Worm (Caenorhabditis elegans) whole organism, L2 larva: ENCODE data around the gene col-185.

Source experiments
- F13H6.1 ChIP-seq: sonication (generic microtip); optimal IDR thresholded peaks from 2 replicates; lab custom pipeline; 2016; ENCODE audit warnings: missing genetic modification characterization, missing compliant biosample characterization
- nhr-11 ChIP-seq: fragments of 150-350 bp; optimal IDR thresholded peaks from 2 replicates; lab custom pipeline; 2014; ENCODE audit warnings: missing biosample characterization, missing genetic modification characterization
- nhr-77 ChIP-seq: fragments of 150-350 bp; optimal IDR thresholded peaks from 2 replicates; lab custom pipeline; 2014; ENCODE audit warnings: missing biosample characterization, missing genetic modification characterization
- skn-1 ChIP-seq: sonication (generic microtip); optimal IDR thresholded peaks from 2 replicates; lab custom pipeline; 2017; ENCODE audit warnings: missing biosample characterization, missing genetic modification characterization
- snpc-4 ChIP-seq: fragments of 150-350 bp; optimal IDR thresholded peaks from 2 replicates; lab custom pipeline; 2014; ENCODE audit warnings: missing biosample characterization, missing genetic modification characterization
- zag-1 ChIP-seq: fragments of 150-350 bp; optimal IDR thresholded peaks from 2 replicates; lab custom pipeline; 2014; ENCODE audit warnings: missing biosample characterization, missing genetic modification characterization

ce11 chrX:13556066-13556465, 45.2 kb upstream of the col-185 start, which contains the start of gene glb-20:
- TF ChIP-seq nhr-11: no peak
- no peak for TF ChIP-seq skn-1 (tag; lab: Kevin White, UChicago)
- TF ChIP-seq F13H6.1 (tag; lab: Kevin White, UChicago): no peak
- TF ChIP-seq zag-1 (tag; lab: Kevin White, UChicago): no peak
- no peak for TF ChIP-seq nhr-77
- no peak for TF ChIP-seq snpc-4 (tag; lab: Kevin White, UChicago)
